Worm (Caenorhabditis elegans) whole organism, L4/young adult: Measurements from ENCODE around the gene srsx-14.

Experiments used
- W03F9.2 ChIP-seq: fragments of 150-350 bp; optimal IDR thresholded peaks from 2 replicates; lab custom pipeline; 2014; ENCODE audit warnings: missing biosample characterization, missing genetic modification characterization
- dao-5 ChIP-seq: sonication (generic microtip); optimal IDR thresholded peaks from 2 replicates; lab custom pipeline; 2016; ENCODE audit warnings: missing genotype, missing genetic modification characterization, moderate library complexity, missing compliant biosample characterization
- him-1 ChIP-seq: sonication (generic microtip); optimal IDR thresholded peaks from 2 replicates; lab custom pipeline; 2016; ENCODE audit warnings: missing genotype, missing genetic modification reagents, missing genetic modification characterization, missing compliant biosample characterization

The srsx-14 gene

ce11 chrIV:5623718-5624117, 3.2 kb downstream of the srsx-14 start, which contains the start of gene srsx-15:
Gene srsx-15, minus strand, starts transcription at chrIV:5623818.
- no peak for TF ChIP-seq W03F9.2
- no peak for TF ChIP-seq him-1
- TF ChIP-seq dao-5 (tag; lab: Kevin White, UChicago), result no peak

DNA sequence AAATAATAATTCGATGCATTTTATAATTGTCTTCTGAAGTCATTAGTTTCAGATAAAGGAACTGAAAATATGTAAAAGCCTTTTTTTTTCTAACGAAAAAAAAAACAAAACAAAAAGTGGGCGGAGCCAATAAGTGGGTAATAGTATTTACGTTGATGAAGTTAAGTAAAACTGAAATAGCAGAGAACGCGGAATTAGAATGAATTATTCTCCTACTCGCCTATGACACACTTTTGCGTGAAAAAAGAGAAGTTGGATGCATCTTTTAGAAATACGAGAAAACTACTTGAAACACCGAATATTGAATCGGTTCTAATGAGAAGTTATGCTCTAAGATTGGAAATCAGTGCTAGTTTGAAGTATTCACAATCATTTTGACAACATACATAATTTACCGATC, 7.3 kb downstream of the srsx-14 start, which contains the start of gene srsx-16:
srsx-16 (minus strand) TSS at position 101 of the 400 bp plus-strand sequence.
- TF ChIP-seq W03F9.2 (no peak), dao-5 (tag; lab: Kevin White, UChicago) (no peak), him-1 (no peak)

DNA sequence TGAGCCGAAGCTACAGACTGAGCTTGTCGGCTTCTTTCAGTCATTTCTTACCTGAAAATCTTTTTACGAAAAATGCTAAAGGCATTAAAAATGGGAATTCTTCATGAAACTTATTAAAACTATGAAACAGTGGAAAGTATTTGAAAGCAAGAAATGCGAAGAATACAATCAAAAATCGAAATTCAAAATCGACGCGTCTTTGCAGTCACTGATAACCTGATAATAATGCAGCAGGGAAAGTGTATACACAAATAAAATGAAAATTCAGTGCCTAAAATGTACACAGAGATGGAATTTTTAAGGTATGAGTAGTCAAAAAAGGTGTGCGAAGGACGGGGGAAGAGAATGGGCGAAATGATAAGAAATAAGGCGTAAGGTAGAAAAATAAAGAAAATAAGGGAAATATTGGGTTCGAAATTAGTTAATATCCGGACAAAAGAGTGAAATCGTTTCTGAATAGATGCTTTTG, 12.4 kb downstream of the srsx-14 start, which contains the start of gene C39H7.4:
C39H7.4 (minus strand) TSS at position 51 of the 469 bp plus-strand sequence.
- TF ChIP-seq W03F9.2 (no peak), dao-5 (tag; lab: Kevin White, UChicago) (no peak), him-1 (no peak)

DNA sequence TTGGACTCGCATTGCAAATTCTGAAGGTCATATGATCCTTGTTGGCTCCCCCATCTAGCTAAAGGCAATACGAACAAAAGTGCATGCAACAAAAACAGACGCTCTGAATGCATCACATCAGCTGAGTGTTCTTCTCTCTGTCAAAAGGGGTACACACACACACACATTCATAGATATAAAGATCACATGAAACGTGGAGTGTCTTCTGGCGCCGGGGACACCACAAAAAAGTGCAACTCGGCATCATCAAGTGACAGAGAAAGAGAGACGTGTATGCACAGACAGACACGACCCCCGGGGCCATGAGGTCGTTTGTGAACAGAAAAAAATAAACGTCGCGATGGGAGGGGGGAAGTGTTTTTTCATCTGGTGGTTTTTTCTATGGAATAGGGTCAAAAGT, 19.6 kb downstream of the srsx-14 start:
- TF ChIP-seq dao-5 (tag; lab: Kevin White, UChicago) (no peak), him-1 (peak; percentile 95), W03F9.2 (peak; percentile 42)

DNA sequence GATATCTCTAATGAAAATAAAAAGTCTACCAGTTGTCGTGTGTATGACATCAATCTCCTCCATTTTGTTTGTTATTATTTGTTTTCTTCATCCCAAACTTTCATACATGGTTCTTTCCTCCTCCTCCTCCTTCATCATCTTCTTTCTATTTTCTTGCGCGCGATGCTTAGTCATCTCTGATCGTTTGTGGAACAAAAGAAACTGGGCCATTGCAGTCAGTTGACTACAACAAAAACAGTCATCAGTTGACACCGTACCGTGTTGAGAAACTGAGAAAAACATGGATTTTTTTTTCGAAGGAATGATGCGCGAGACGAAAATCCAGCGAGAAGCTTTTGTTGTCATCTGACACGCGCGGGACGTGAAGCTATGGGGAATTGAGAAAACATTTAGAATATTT, 21.7 kb downstream of the srsx-14 start:
- no peak for TF ChIP-seq him-1
- no peak for TF ChIP-seq W03F9.2
- no peak for TF ChIP-seq dao-5 (tag; lab: Kevin White, UChicago)

DNA sequence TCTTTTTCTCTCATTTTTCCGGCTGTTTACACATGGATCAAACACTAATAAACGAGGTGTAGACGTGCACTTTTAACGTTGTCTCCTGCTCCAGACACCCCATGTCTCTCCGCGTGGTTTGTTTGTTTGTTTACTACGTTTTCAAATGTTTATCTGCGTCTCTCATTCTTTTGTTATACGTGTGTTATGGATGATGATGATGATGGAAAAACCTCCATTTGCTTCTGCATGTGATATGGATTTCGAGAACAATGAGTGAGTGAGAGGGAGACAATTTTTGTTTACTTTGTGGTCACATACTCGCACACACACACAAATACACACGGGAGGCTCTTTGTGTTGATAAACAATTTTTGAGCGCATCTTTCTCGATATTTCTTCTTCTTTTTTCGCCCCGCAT, 22.5 kb downstream of the srsx-14 start:
- TF ChIP-seq him-1 (no peak), W03F9.2 (no peak), dao-5 (tag; lab: Kevin White, UChicago) (no peak)

- TF ChIP-seq dao-5 (tag; lab: Kevin White, UChicago), result no peak
- TF ChIP-seq W03F9.2, result no peak
- no peak for TF ChIP-seq him-1
Observed at ce11 chrIV:5603321-5603720, 23.6 kb downstream of the srsx-14 start.

- no peak for TF ChIP-seq him-1
- no peak for TF ChIP-seq W03F9.2
- TF ChIP-seq dao-5 (tag; lab: Kevin White, UChicago), result no peak
Observed at ce11 chrIV:5602415-5602814, 24.5 kb downstream of the srsx-14 start.

- TF ChIP-seq W03F9.2 (no peak), him-1 (no peak), dao-5 (tag; lab: Kevin White, UChicago) (no peak)
Observed at ce11 chrIV:5600316-5600715, 26.6 kb downstream of the srsx-14 start.

DNA sequence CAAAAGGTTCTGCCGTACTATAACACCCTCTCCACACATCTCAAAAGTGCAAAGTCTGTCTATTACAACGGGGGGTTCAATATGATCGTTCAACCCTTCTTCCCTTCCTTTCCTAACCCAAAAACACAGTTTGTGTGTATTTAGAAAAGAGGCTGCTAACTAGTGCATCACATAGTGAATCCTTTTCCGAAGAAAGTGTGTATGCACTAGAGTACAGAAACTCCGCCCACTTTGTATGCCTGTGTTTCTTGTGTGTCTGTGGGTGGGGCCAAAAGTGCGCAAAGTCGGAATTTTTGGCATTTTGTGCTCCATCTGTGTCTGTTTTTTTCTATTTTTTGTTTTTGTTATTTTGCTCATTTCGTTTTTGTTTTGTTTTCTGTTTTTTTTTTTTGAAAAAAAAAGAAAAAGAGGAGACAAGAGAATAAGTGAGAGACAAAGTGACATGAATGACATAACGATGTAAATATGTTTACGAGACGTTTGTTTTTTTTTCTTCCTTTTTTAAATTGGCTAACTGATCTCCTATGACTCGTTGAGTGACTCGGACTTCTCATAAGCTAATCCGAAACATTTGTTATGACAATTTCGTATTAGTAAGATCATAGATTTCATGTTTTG, 28.3 kb downstream of the srsx-14 start:
- TF ChIP-seq dao-5 (tag; lab: Kevin White, UChicago) (no peak), him-1 (no peak), W03F9.2 (no peak)

ce11 chrIV:5595567-5595966, 31.4 kb downstream of the srsx-14 start:
- TF ChIP-seq W03F9.2, result no peak
- no peak for TF ChIP-seq him-1
- no peak for TF ChIP-seq dao-5 (tag; lab: Kevin White, UChicago)

DNA sequence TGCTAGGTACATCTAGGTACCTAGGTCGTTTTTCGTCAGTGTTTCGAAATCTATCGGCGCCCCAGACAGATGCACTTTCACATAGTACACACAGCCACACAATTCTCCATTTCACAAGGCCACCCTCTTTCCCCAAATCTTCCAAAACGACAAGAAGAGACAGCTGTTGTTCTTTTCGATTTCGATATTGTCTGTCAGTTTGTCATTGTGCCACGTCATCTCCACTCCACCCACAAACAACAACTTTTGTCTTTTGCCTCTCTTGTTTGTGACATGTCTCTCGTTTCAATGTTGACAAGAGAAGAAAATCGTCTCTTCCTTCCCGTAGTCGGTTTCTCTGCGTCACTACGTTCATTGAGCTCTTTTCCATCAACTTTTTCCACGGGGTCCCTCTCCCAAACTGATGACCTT, 33.1 kb downstream of the srsx-14 start:
- TF ChIP-seq him-1 (no peak), W03F9.2 (no peak), dao-5 (tag; lab: Kevin White, UChicago) (no peak)

ce11 chrIV:5592956-5593355, 34.0 kb downstream of the srsx-14 start:
- TF ChIP-seq dao-5 (tag; lab: Kevin White, UChicago) (no peak), W03F9.2 (no peak), him-1 (no peak)

DNA sequence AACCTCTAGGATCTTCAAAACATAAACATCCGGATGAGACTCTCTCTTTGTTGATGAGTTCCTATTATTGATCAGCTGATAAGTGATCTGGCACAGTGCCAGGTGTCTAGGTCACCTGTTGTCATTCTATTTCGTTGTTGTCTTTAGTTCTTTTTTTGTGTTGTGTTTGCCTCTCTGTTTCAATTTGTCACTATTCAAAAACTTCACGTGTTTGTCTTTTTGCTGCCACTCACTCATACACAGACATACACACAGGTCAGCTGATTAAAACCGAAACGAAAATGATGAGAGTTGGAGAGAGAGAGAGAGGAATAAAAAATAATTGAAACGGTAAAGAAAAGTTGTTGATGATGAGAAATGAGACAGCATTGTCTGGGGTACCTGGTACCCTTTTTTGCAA, 35.8 kb downstream of the srsx-14 start:
- TF ChIP-seq dao-5 (tag; lab: Kevin White, UChicago), result no peak

DNA sequence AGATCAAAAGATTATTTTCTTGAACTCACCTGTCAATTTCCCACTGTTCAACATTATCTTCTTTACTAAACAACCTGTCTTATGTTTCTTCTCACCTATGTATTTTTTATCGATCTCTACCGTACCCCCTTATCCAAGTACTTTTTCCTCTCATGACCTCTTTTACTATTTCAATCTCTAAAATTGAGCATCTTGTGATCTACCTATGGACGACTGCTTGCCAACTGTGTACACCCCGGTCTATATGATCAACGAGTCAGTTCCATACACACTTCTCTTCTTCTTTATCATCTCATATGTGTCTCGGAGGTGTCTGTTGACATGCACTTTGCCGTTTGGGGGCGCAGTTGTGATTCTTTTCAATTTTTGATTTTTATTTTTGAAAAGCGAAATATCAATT, 36.8 kb downstream of the srsx-14 start:
- no peak for TF ChIP-seq him-1
- no peak for TF ChIP-seq dao-5 (tag; lab: Kevin White, UChicago)
- no peak for TF ChIP-seq W03F9.2
